Worm (Caenorhabditis elegans) whole organism, L4 larva: ENCODE measurements around the gene R09E10.6.

Source experiments
- F49E8.2 ChIP-seq: sonication (generic microtip); optimal IDR thresholded peaks from 2 replicates; lab custom pipeline; 2016; ENCODE audit warnings: missing compliant biosample characterization, mild to moderate bottlenecking, missing genetic modification characterization, borderline replicate concordance
- hmg-1.1 ChIP-seq: fragments of 200-800 bp; sonication (Bioruptor generic); IDR thresholded peaks from 2 replicates; pipeline ENCODE4 v1.3.6; 2022; ENCODE audit warnings: missing genetic modification reagents, missing genetic modification characterization, missing compliant biosample characterization
- madf-5 ChIP-seq, 2 experiments: fragments of 200-800 bp; sonication (Bioruptor generic); IDR thresholded peaks; 2 replicates each; pipeline ENCODE4 v1.3.6; 2022; ENCODE audit warnings: missing compliant biosample characterization in 2 of 2, missing genetic modification characterization in 2 of 2
- snpc-4 ChIP-seq: fragments of 150-350 bp; optimal IDR thresholded peaks from 2 replicates; lab custom pipeline; 2014; ENCODE audit warnings: missing biosample characterization, missing genetic modification characterization
- zip-11 ChIP-seq: fragments of 200-800 bp; sonication (Bioruptor generic); IDR thresholded peaks from 2 replicates; pipeline ENCODE4 v1.3.6; 2022; ENCODE audit warnings: missing genetic modification characterization, missing compliant biosample characterization

ce11 chrIV:10286655-10287054 lies 7.3 kb downstream of the R09E10.6 start, which contains the start of gene ebax-1:
- no peak for TF ChIP-seq zip-11
- TF ChIP-seq madf-5 (GFP tag; IDR thresholded peaks at IDR 0.05; lab: Robert Waterston, UW): no peak
- TF ChIP-seq F49E8.2 (tag; lab: Kevin White, UChicago): no peak
- no peak for TF ChIP-seq snpc-4 (tag; lab: Kevin White, UChicago)
- TF ChIP-seq hmg-1.1: no peak
